Worm (Caenorhabditis elegans) whole organism, L4 larva: ENCODE results near the gene Y39H10B.2.

Experiments
- F10B5.3 ChIP-seq: sonication (generic microtip); optimal IDR thresholded peaks from 2 replicates; lab custom pipeline; 2016; ENCODE audit warnings: mild to moderate bottlenecking, missing genetic modification characterization, missing compliant biosample characterization
- F26F4.8 ChIP-seq: fragments of 200-800 bp; sonication (Bioruptor generic); conservative IDR thresholded peaks from 2 replicates; pipeline ENCODE4 v1.3.6; 2022; ENCODE audit warnings: missing genetic modification characterization, missing compliant biosample characterization
- F37D6.2 ChIP-seq: sonication (generic microtip); optimal IDR thresholded peaks from 2 replicates; lab custom pipeline; 2016; ENCODE audit warnings: mild to moderate bottlenecking, missing genetic modification characterization, missing compliant biosample characterization
- T20F7.1 ChIP-seq: fragments of 200-800 bp; sonication (Bioruptor generic); optimal IDR thresholded peaks from 2 replicates; lab custom pipeline; 2018; ENCODE audit warnings: mild to moderate bottlenecking, missing genetic modification characterization, missing compliant biosample characterization
- T26A8.4 ChIP-seq: fragments of 200-800 bp; sonication (Bioruptor generic); IDR thresholded peaks from 2 replicates; pipeline ENCODE4 v1.3.6; 2022; ENCODE audit warnings: missing genetic modification characterization, missing compliant biosample characterization
- Y48G9A.11 ChIP-seq: fragments of 200-800 bp; sonication (Bioruptor generic); IDR thresholded peaks from 2 replicates; pipeline ENCODE4 v1.3.6; 2022; ENCODE audit warnings: missing genetic modification reagents, missing genetic modification characterization, missing compliant biosample characterization
- ZK337.2 ChIP-seq: fragments of 200-800 bp; sonication (Bioruptor generic); IDR thresholded peaks from 2 replicates; pipeline ENCODE4 v1.3.6; 2022; ENCODE audit warnings: missing genetic modification reagents, missing genetic modification characterization, missing compliant biosample characterization
- aha-1 ChIP-seq: fragments of 150-350 bp; peaks from one replicate; lab custom pipeline; 2014; ENCODE audit warnings: missing biosample characterization, missing genetic modification characterization
- aly-2 ChIP-seq: sonication (generic microtip); optimal IDR thresholded peaks from 2 replicates; lab custom pipeline; 2018; ENCODE audit warnings: missing biosample characterization, missing genetic modification characterization
- ama-1 ChIP-seq: fragments of 150-350 bp; optimal IDR thresholded peaks from 2 replicates; lab custom pipeline; 2014; ENCODE audit warnings: inconsistent platforms, mixed read lengths
- arid-1 ChIP-seq: fragments of 200-800 bp; sonication (Bioruptor generic); conservative IDR thresholded peaks from 2 replicates; pipeline ENCODE4 v1.3.6; 2022; ENCODE audit warnings: missing genetic modification reagents, missing genetic modification characterization, missing compliant biosample characterization
- attf-4 ChIP-seq: sonication (generic microtip); optimal IDR thresholded peaks from 3 replicates; lab custom pipeline; 2017; ENCODE audit warnings: missing biosample characterization, missing genetic modification characterization
- ceh-28 ChIP-seq: fragments of 150-350 bp; optimal IDR thresholded peaks from 2 replicates; lab custom pipeline; 2014; ENCODE audit warnings: missing biosample characterization, missing genetic modification reagents, missing genetic modification characterization
- ceh-62 ChIP-seq: sonication (generic microtip); optimal IDR thresholded peaks from 2 replicates; lab custom pipeline; 2017; ENCODE audit warnings: missing biosample characterization, missing genetic modification characterization
- ces-1 ChIP-seq: fragments of 150-350 bp; sonication (generic microtip); optimal IDR thresholded peaks from 4 replicates; lab custom pipeline; 2014; ENCODE audit warnings: missing biosample characterization, missing genetic modification reagents, missing genetic modification characterization
- ctbp-1 ChIP-seq: fragments of 200-800 bp; sonication (Bioruptor generic); IDR thresholded peaks from 2 replicates; pipeline ENCODE4 v1.3.6; 2022; ENCODE audit warnings: missing genetic modification reagents, missing genetic modification characterization, missing compliant biosample characterization
- dmd-6 ChIP-seq: fragments of 200-800 bp; sonication (Bioruptor generic); IDR thresholded peaks from 2 replicates; pipeline ENCODE4 v1.3.6; 2022; ENCODE audit warnings: missing genetic modification reagents, missing genetic modification characterization, missing compliant biosample characterization
- dpl-1 ChIP-seq: fragments of 150-350 bp; optimal IDR thresholded peaks from 2 replicates; lab custom pipeline; 2014; ENCODE audit warnings: missing biosample characterization, missing genetic modification reagents, missing genetic modification characterization
- egl-43 ChIP-seq: fragments of 200-800 bp; sonication (Bioruptor generic); IDR thresholded peaks from 2 replicates; pipeline ENCODE4 v1.3.6; 2022; ENCODE audit warnings: missing genetic modification reagents, missing genetic modification characterization, missing compliant biosample characterization
- gei-8 ChIP-seq: fragments of 200-800 bp; sonication (Bioruptor generic); optimal IDR thresholded peaks from 2 replicates; lab custom pipeline; 2018; ENCODE audit warnings: mild to moderate bottlenecking, missing genetic modification characterization, missing compliant biosample characterization
- hif-1 ChIP-seq, 2 experiments: sonication (generic microtip); optimal IDR thresholded peaks; 2 replicates each; lab custom pipeline; 2016 to 2017; ENCODE audit warnings: missing compliant biosample characterization in 2 of 2, missing genetic modification characterization in 2 of 2, missing genetic modification reagents in 2 of 2, missing genotype in 2 of 2, mild to moderate bottlenecking in 1 of 2
- hlh-11 ChIP-seq: fragments of 200-800 bp; sonication (Bioruptor generic); optimal IDR thresholded peaks from 2 replicates; lab custom pipeline; 2018; ENCODE audit warnings: mild to moderate bottlenecking, missing genetic modification characterization, missing compliant biosample characterization
- hlh-30 ChIP-seq: sonication (generic microtip); optimal IDR thresholded peaks from 2 replicates; lab custom pipeline; 2017; ENCODE audit warnings: antibody characterized with exemption, mild to moderate bottlenecking, missing genetic modification characterization, missing compliant biosample characterization; ENCODE audit not compliant: insufficient read depth
- hmg-1.1 ChIP-seq: fragments of 200-800 bp; sonication (Bioruptor generic); IDR thresholded peaks from 2 replicates; pipeline ENCODE4 v1.3.6; 2022; ENCODE audit warnings: missing genetic modification reagents, missing genetic modification characterization, missing compliant biosample characterization
- jun-1 ChIP-seq: fragments of 150-350 bp; optimal IDR thresholded peaks from 2 replicates; lab custom pipeline; 2014; ENCODE audit warnings: missing biosample characterization, missing genetic modification reagents, missing genetic modification characterization
- lim-7 ChIP-seq: fragments of 200-800 bp; sonication (Bioruptor generic); IDR thresholded peaks from 2 replicates; pipeline ENCODE4 v1.3.6; 2022; ENCODE audit warnings: missing genetic modification characterization, missing compliant biosample characterization
- lir-3 ChIP-seq: sonication (generic microtip); optimal IDR thresholded peaks from 2 replicates; lab custom pipeline; 2016; ENCODE audit warnings: mild to moderate bottlenecking, missing genetic modification characterization, missing compliant biosample characterization
- lsy-2 ChIP-seq, 2 experiments: fragments of 150-350 bp in 1 of 2; sonication (generic microtip) in 1 of 2; optimal IDR thresholded peaks; 2 replicates each; lab custom pipeline; 2014 to 2017; ENCODE audit warnings: missing biosample characterization in 2 of 2, missing genetic modification characterization in 2 of 2
- madf-5 ChIP-seq, 2 experiments: fragments of 200-800 bp; sonication (Bioruptor generic); IDR thresholded peaks; 2 replicates each; pipeline ENCODE4 v1.3.6; 2022; ENCODE audit warnings: missing compliant biosample characterization in 2 of 2, missing genetic modification characterization in 2 of 2
- mdl-1 ChIP-seq, 2 experiments: fragments of 150-350 bp in 1 of 2; sonication (generic microtip) in 1 of 2; optimal IDR thresholded peaks; 2 replicates each; lab custom pipeline; 2014 to 2017; ENCODE audit warnings: missing biosample characterization in 2 of 2, missing genetic modification characterization in 2 of 2
- mdt-29 ChIP-seq: fragments of 200-800 bp; sonication (Bioruptor generic); IDR thresholded peaks from 2 replicates; pipeline ENCODE4 v1.3.6; 2022; ENCODE audit warnings: missing genetic modification reagents, missing genetic modification characterization, missing compliant biosample characterization
- mep-1 ChIP-seq: fragments of 150-350 bp; sonication (generic microtip); optimal IDR thresholded peaks from 3 replicates; lab custom pipeline; 2014; ENCODE audit warnings: missing biosample characterization, missing genetic modification characterization
- nhr-237 ChIP-seq: sonication (generic microtip); optimal IDR thresholded peaks from 2 replicates; lab custom pipeline; 2017; ENCODE audit warnings: missing biosample characterization, missing genetic modification characterization
- nhr-41 ChIP-seq: fragments of 200-800 bp; sonication (Bioruptor generic); IDR thresholded peaks from 2 replicates; pipeline ENCODE4 v1.3.6; 2022; ENCODE audit warnings: missing genetic modification reagents, missing genetic modification characterization, missing compliant biosample characterization
- nhr-6 ChIP-seq: fragments of 150-350 bp; optimal IDR thresholded peaks from 2 replicates; lab custom pipeline; 2014; ENCODE audit warnings: missing biosample characterization, missing genetic modification characterization
- nhr-77 ChIP-seq: fragments of 150-350 bp; optimal IDR thresholded peaks from 2 replicates; lab custom pipeline; 2014; ENCODE audit warnings: missing biosample characterization, missing genetic modification characterization
- pqm-1 ChIP-seq: sonication (generic microtip); optimal IDR thresholded peaks from 2 replicates; lab custom pipeline; 2017; ENCODE audit warnings: missing biosample characterization, missing genetic modification characterization
- tag-97 ChIP-seq: fragments of 200-800 bp; sonication (Bioruptor generic); IDR thresholded peaks from 2 replicates; pipeline ENCODE4 v1.3.6; 2022; ENCODE audit warnings: missing genetic modification characterization, missing compliant biosample characterization
- tra-1 ChIP-seq: fragments of 200-800 bp; sonication (Bioruptor generic); IDR thresholded peaks from 2 replicates; pipeline ENCODE4 v1.3.6; 2022; ENCODE audit warnings: missing genetic modification reagents, missing genetic modification characterization, missing compliant biosample characterization
- unc-62 ChIP-seq, 3 experiments: fragments of 150-350 bp in 1 of 3; sonication (generic microtip); optimal IDR thresholded peaks in 2 of 3; peaks in 1 of 3; 1 replicate in 1 of 3; 2 replicates in 2 of 3; lab custom pipeline; 2014 to 2017; ENCODE audit warnings: missing biosample characterization in 3 of 3, missing genetic modification characterization in 3 of 3, missing genetic modification reagents in 3 of 3, missing genotype in 1 of 3
- vab-7 ChIP-seq: fragments of 200-800 bp; sonication (Bioruptor generic); IDR thresholded peaks from 2 replicates; pipeline ENCODE4 v1.3.6; 2022; ENCODE audit warnings: missing genetic modification reagents, missing genetic modification characterization, missing compliant biosample characterization
- zfp-2 ChIP-seq: sonication (generic microtip); optimal IDR thresholded peaks from 2 replicates; lab custom pipeline; 2016; ENCODE audit warnings: mild to moderate bottlenecking, missing genetic modification characterization, missing compliant biosample characterization
- zip-2 ChIP-seq: fragments of 150-350 bp; optimal IDR thresholded peaks from 2 replicates; lab custom pipeline; 2014; ENCODE audit warnings: missing biosample characterization, missing genetic modification characterization
- ztf-11 ChIP-seq: fragments of 150-350 bp; optimal IDR thresholded peaks from 2 replicates; lab custom pipeline; 2014; ENCODE audit warnings: missing biosample characterization, missing genetic modification characterization

Gene Y39H10B.2

DNA sequence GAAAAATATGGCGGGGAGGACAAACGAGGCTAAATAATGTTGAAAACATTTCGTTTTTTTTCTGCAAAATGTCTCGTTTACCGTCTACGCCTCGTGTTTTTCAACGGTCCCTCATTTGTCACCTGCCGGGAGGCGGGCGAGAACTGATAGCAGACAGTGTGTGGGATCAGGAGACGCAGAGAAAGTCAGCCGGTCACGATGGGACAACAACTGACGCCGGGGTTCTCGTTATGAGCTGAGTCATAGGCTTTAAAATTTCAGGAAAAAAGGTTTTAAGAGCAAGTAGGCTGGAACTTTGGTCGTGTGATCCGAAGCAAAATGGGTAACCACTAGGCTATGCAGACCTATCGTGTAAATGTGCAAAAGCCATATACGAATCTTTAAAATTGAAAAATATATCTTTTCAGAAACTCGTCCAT lies 17.2 kb downstream of the Y39H10B.2 start, which contains the start of gene W08A12.2 (continued):
- TF ChIP-seq unc-62 (GFP tag; optimal IDR thresholded peaks at IDR 0.05 in 1 of 2; lab: Kevin White, UChicago) (peak in 1 of 2 experiments; percentile 34), unc-62 (tag; optimal IDR thresholded peaks at IDR 0.05; lab: Kevin White, UChicago) (no peak), vab-7 (GFP tag; lab: Robert Waterston, UW) (peak; percentile 71), arid-1 (GFP tag; lab: Robert Waterston, UW) (peak; percentile 49; the same call in 1 of the 2 replicates), ZK337.2 (GFP tag; lab: Robert Waterston, UW) (no peak), nhr-41 (GFP tag; lab: Robert Waterston, UW) (peak; percentile 74; the same call in 1 of the 2 replicates), aha-1 (tag; lab: Kevin White, UChicago) (peak; percentile 29), F26F4.8 (GFP tag; lab: Robert Waterston, UW) (peak; percentile 82), hmg-1.1 (GFP tag; lab: Robert Waterston, UW) (0 out of 2 replicates have a peak, but pooled peaks have one; percentile 18), ceh-62 (tag; lab: Kevin White, UChicago) (no peak)

DNA sequence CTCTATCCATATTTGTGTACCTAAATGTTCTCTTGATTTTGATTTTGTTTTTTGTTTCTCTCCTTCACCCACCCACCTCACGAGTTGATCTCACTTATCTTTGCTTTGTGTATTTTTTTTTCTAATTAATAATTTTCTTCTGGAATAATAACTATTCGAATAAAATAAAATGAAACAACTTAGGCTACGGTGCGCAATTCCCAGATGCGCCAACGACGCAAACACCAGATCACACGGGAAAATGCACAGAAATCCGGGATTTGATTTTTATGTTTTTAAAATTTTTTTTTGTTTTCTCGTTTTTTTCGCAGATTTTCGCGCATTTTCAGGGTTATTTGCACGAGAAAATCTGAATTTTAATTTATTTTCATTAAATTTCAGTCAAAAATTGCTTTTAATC lies 17.7 kb downstream of the Y39H10B.2 start:
- TF ChIP-seq jun-1 (tag; lab: Kevin White, UChicago) (no peak), aly-2 (tag; lab: Kevin White, UChicago) (no peak), arid-1 (GFP tag; lab: Robert Waterston, UW) (no peak), ceh-28 (tag; lab: Kevin White, UChicago) (no peak), hif-1 (tag; optimal IDR thresholded peaks at IDR 0.05; lab: Kevin White, UChicago) (no peak), nhr-77 (tag; lab: Kevin White, UChicago) (no peak), hlh-30 (tag; lab: Kevin White, UChicago) (no peak), attf-4 (tag; lab: Kevin White, UChicago) (no peak), ces-1 (GFP tag; lab: Kevin White, UChicago) (no peak), aha-1 (tag; lab: Kevin White, UChicago) (no peak), lir-3 (tag; lab: Kevin White, UChicago) (no peak), nhr-237 (tag; lab: Kevin White, UChicago) (no peak), zfp-2 (tag; lab: Kevin White, UChicago) (no peak), vab-7 (GFP tag; lab: Robert Waterston, UW) (no peak), F37D6.2 (no peak), gei-8 (no peak)
- TF ChIP-seq, all 104 proteins: peak for 0

DNA sequence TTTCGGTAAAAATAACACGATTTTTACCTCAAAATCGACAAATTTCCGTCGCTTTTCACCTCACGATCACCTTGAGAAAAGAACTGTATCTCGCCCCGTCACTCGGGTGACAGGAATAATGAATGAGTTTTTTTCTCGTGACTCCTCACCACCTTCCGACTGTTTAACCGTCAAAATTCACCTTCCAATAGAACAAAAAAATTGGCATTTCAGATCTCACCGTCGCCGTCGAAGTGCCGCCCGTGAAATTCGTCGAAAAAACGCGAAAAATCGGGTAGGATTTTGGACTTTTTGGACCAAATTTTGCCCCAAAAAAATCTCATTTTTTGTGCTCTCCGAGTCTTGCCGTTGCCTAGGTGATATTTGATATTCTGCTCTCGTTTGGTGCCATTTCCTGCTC lies 18.3 kb downstream of the Y39H10B.2 start, which contains the start of gene unc-132:
unc-132 (plus strand) TSS at position 208 of the 400 bp plus-strand sequence.
- TF ChIP-seq mdt-29 (no peak), aha-1 (tag; lab: Kevin White, UChicago) (peak; percentile 93), F10B5.3 (tag; lab: Kevin White, UChicago) (no peak)

DNA sequence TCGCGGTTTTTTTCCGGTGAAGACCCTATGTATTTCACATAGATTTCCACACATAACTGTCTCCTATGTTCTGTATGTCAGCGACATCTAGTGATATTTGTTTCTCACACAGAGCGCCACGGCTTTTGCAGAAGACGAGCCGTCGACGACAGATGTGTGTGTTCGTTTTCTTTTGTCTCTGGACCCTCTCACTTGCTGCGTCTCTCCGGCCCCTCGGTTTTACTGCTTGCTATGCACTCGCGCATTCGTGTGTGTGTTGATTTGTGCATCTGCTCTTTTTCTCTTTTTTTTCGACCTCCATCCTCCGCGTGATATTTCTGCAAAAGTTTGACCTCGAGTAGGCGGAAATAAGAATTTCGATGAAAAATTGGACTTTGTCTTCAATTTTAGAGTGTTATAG lies 20.2 kb downstream of the Y39H10B.2 start:
- TF ChIP-seq T20F7.1 (GFP tag; lab: Kevin White, UChicago) = no peak
- TF ChIP-seq hlh-11 (tag; lab: Kevin White, UChicago) = peak; percentile 21
- TF ChIP-seq ama-1 = no peak
- no peak for TF ChIP-seq ces-1 (GFP tag; lab: Kevin White, UChicago)
- TF ChIP-seq tra-1 = no peak
- peak; percentile 48 for TF ChIP-seq mep-1
- peak in 1 of 2 experiments; percentile 14 for TF ChIP-seq unc-62 (GFP tag; optimal IDR thresholded peaks at IDR 0.05 in 1 of 2; lab: Kevin White, UChicago)
- no peak for TF ChIP-seq unc-62 (tag; optimal IDR thresholded peaks at IDR 0.05; lab: Kevin White, UChicago)
- no peak for TF ChIP-seq lim-7 (GFP tag; lab: Robert Waterston, UW)
- TF ChIP-seq mdl-1 (tag; optimal IDR thresholded peaks at IDR 0.05; lab: Kevin White, UChicago) = peak in 1 of 2 experiments; percentile 40
- TF ChIP-seq hlh-30 (tag; lab: Kevin White, UChicago) = peak; percentile 66
- TF ChIP-seq dpl-1 (GFP tag; lab: Kevin White, UChicago) = peak; percentile 1
- TF ChIP-seq zip-2 = no peak
- peak; percentile 1 for TF ChIP-seq nhr-6 (tag; lab: Kevin White, UChicago)
- TF ChIP-seq egl-43 (GFP tag; lab: Robert Waterston, UW) = no peak
- TF ChIP-seq dmd-6 (GFP tag; lab: Robert Waterston, UW) = 0 out of 2 replicates have a peak, but pooled peaks have one; percentile 11
- TF ChIP-seq Y48G9A.11 (GFP tag; lab: Robert Waterston, UW) = no peak
- TF ChIP-seq lsy-2 (tag; optimal IDR thresholded peaks at IDR 0.05; lab: Kevin White, UChicago) = peak in 1 of 2 experiments; percentile 49
- no peak for TF ChIP-seq T26A8.4 (GFP tag; lab: Robert Waterston, UW)
- no peak for TF ChIP-seq ctbp-1 (GFP tag; lab: Robert Waterston, UW)
- no peak for TF ChIP-seq pqm-1
- no peak for TF ChIP-seq ceh-62 (tag; lab: Kevin White, UChicago)
- no peak for TF ChIP-seq tag-97
- TF ChIP-seq madf-5 (GFP tag; IDR thresholded peaks at IDR 0.05; lab: Robert Waterston, UW) = no peak
- TF ChIP-seq ztf-11 (tag; lab: Kevin White, UChicago) = no peak
